Comparison of ENCODE assay signal across 2 fruit fly cellular contexts in the genomic region with DNA sequence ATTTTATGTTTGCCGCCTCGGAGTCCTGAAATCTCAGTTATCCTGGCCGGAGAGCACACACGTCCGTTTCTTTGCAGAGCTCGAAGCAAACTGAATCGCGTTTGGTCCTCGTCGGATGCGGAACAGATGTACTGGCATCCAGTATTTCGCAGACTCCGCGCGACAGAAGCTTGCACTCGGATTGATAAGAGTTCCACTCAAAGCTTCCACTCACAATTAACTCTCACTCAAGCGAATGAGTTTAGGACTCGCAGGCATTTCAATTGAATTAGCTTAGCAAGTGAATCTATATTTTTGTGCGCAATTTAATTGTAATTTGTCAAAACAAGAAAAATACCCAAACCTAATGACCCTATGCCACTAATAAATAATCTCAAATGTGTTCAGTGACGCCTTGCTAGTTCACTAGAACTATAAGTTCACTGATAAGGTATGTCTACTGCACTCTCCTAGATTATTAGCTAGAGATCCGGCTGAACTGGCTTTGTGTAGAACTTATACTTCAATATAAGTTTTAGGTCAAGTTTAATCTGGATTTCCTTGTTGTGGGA.
TF ChIP-seq lines count a peak whose summit lies in the region.

No protein-coding gene starts in this region.

- no peak for TF ChIP-seq CTCF in whole organism, embryonic (GFP tag; optimal IDR thresholded peaks at IDR 0.05; lab: Kevin White, UChicago)

TF ChIP-seq in whole organism, embryonic, 481 proteins besides CTCF, POLR2A, EP300 and RAD21:
- TF ChIP-seq tio (GFP tag; optimal IDR thresholded peaks at IDR 0.05; lab: Kevin White, UChicago) (no peak), mirr (GFP tag; optimal IDR thresholded peaks at IDR 0.05; lab: Kevin White, UChicago) (peak; percentile 27), chinmo (GFP tag; IDR thresholded peaks at IDR 0.05; lab: Robert Waterston, UW; ENCODE audit: partially characterized antibody) (0 out of 4 replicates have a peak, but pooled peaks have one; percentile 18), p53 (GFP tag; optimal IDR thresholded peaks at IDR 0.05; lab: Kevin White, UChicago) (no peak), pb (GFP tag; optimal IDR thresholded peaks at IDR 0.05; lab: Kevin White, UChicago) (no peak), z (GFP tag; IDR thresholded peaks at IDR 0.05; lab: Robert Waterston, UW) (peak; percentile 94), CHES-1-like (GFP tag; optimal IDR thresholded peaks at IDR 0.05; lab: Kevin White, UChicago) (no peak), zf30C (GFP tag; optimal IDR thresholded peaks at IDR 0.05; lab: Kevin White, UChicago) (no peak), CG16779 (GFP tag; IDR thresholded peaks at IDR 0.05; lab: Robert Waterston, UW) (0 out of 2 replicates have a peak, but pooled peaks have one; percentile 15), Hey (tag; optimal IDR thresholded peaks at IDR 0.05; lab: Kevin White, UChicago) (no peak), CG31441 (GFP tag; IDR thresholded peaks at IDR 0.05; lab: Robert Waterston, UW) (no peak), her (GFP tag; optimal IDR thresholded peaks at IDR 0.05; lab: Kevin White, UChicago) (no peak), exex (tag; optimal IDR thresholded peaks at IDR 0.05; lab: Kevin White, UChicago) (no peak), Hr51 (GFP tag; optimal IDR thresholded peaks at IDR 0.05; lab: Kevin White, UChicago) (peak in 1 of 2 experiments; percentile 11), ci (GFP tag; IDR thresholded peaks at IDR 0.05; lab: Robert Waterston, UW) (no peak), abd-A (tag; optimal IDR thresholded peaks at IDR 0.05; lab: Kevin White, UChicago) (peak; percentile 3), E2f1 (GFP tag; IDR thresholded peaks at IDR 0.05; lab: Robert Waterston, UW) (no peak), H15 (GFP tag; IDR thresholded peaks at IDR 0.05; lab: Robert Waterston, UW) (no peak), Med (GFP tag; lab: Kevin White, UChicago) (peak; percentile 51), Deaf1 (tag; optimal IDR thresholded peaks at IDR 0.05; lab: Kevin White, UChicago) (peak; percentile 25), CG7786 (GFP tag; optimal IDR thresholded peaks at IDR 0.05; lab: Kevin White, UChicago) (no peak), B-H2 (GFP tag; optimal IDR thresholded peaks at IDR 0.05; lab: Kevin White, UChicago) (no peak), rib (GFP tag; IDR thresholded peaks at IDR 0.05; lab: Robert Waterston, UW) (no peak), kni (GFP tag; optimal IDR thresholded peaks at IDR 0.05; lab: Kevin White, UChicago) (no peak), trh (GFP tag; optimal IDR thresholded peaks at IDR 0.05; lab: Kevin White, UChicago) (no peak), CG3407 (GFP tag; optimal IDR thresholded peaks at IDR 0.05; lab: Kevin White, UChicago) (no peak), Jarid2 (GFP tag; optimal IDR thresholded peaks at IDR 0.05; lab: Kevin White, UChicago) (peak; percentile 39), CG8944 (GFP tag; optimal IDR thresholded peaks at IDR 0.05; lab: Kevin White, UChicago) (no peak), CG8290 (GFP tag; optimal IDR thresholded peaks at IDR 0.05; lab: Kevin White, UChicago) (no peak), CG8290 (tag; optimal IDR thresholded peaks at IDR 0.05; lab: Kevin White, UChicago) (no peak), eyg (GFP tag; optimal IDR thresholded peaks at IDR 0.05; lab: Kevin White, UChicago) (no peak), Xrp1 (GFP tag; IDR thresholded peaks at IDR 0.05; lab: Robert Waterston, UW) (no peak), unpg (GFP tag; optimal IDR thresholded peaks at IDR 0.05; lab: Kevin White, UChicago) (no peak), CG14050 (GFP tag; IDR thresholded peaks at IDR 0.05; lab: Robert Waterston, UW) (no peak), odd (GFP tag; optimal IDR thresholded peaks at IDR 0.05; lab: Kevin White, UChicago) (no peak)

TF ChIP-seq in whole organism, pupa, 21 proteins besides CTCF, POLR2A, EP300 and RAD21:
- TF ChIP-seq CG4496 (GFP tag; IDR thresholded peaks at IDR 0.05; lab: Robert Waterston, UW), result peak; percentile 17; the same call in 1 of the 3 replicates
- no peak for TF ChIP-seq CG17806 (tag; optimal IDR thresholded peaks at IDR 0.05; lab: Kevin White, UChicago)
